Fruit fly (Drosophila melanogaster): Measurements from ENCODE around the gene Asciz.

DNA sequence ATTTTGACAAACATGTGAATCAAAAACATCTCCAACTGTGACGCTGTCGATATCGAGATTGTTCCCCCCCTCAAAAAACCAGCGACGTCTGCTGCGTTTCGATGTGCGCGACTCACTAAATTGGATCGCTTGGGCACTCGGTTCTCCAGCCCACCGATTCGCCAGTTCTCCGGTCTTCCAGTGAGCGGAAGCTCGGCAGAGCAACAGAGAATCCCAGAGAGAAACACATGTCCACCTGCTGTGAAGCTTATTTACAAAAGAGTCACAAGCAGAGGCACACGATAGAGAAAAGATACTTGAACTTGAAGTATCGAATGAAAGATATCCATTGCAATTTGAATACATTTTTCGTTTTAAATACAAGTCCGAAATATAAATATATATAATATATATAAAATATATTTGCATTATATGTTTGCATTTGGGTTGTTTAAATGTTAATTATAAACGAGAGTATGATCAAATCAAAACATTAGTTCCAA is 31.9 kb downstream of the Asciz start:
- TF ChIP-seq dati (GFP tag; IDR thresholded peaks at IDR 0.05) = no peak
- TF ChIP-seq CG12155 (GFP tag; optimal IDR thresholded peaks at IDR 0.05) = no peak
- no peak for TF ChIP-seq p53 (GFP tag; optimal IDR thresholded peaks at IDR 0.05)
- TF ChIP-seq CG7928 (GFP tag; optimal IDR thresholded peaks at IDR 0.05) = no peak
